Fruit fly (Drosophila melanogaster): ENCODE data around the gene Esp.
A peak's percentile ranks its signal among the peaks of the same experiment; 100 is the strongest.

The Esp gene

dm6 chr3R:24841635-24842034 is at the start of gene Esp:
Gene Esp, plus strand, starts transcription at chr3R:24841935.
- TF ChIP-seq CG10348 (GFP tag; IDR thresholded peaks at IDR 0.05) (no peak), Pif1B (GFP tag; optimal IDR thresholded peaks at IDR 0.05) (no peak), EcR (GFP tag; optimal IDR thresholded peaks at IDR 0.05) (no peak), CG4496 (GFP tag; IDR thresholded peaks at IDR 0.05) (no peak), CG34367 (tag; optimal IDR thresholded peaks at IDR 0.05) (no peak), CG12605 (GFP tag; IDR thresholded peaks at IDR 0.05) (no peak), CG15710 (tag; optimal IDR thresholded peaks at IDR 0.05) (no peak), CG17806 (tag; optimal IDR thresholded peaks at IDR 0.05) (no peak), CG9948 (tag; optimal IDR thresholded peaks at IDR 0.05) (no peak), Snoo (tag; optimal IDR thresholded peaks at IDR 0.05) (no peak), rn (GFP tag; IDR thresholded peaks at IDR 0.05) (no peak), D1 (tag; optimal IDR thresholded peaks at IDR 0.05) (no peak), CG13204 (GFP tag; optimal IDR thresholded peaks at IDR 0.05) (no peak), CG14655 (GFP tag; optimal IDR thresholded peaks at IDR 0.05) (no peak), CG8159 (tag; optimal IDR thresholded peaks at IDR 0.05) (no peak)

- TF ChIP-seq CG8159 (tag; optimal IDR thresholded peaks at IDR 0.05) (no peak), CG15710 (tag; optimal IDR thresholded peaks at IDR 0.05) (no peak), CG12605 (GFP tag; IDR thresholded peaks at IDR 0.05) (no peak), CG4496 (GFP tag; IDR thresholded peaks at IDR 0.05) (0 out of 3 replicates have a peak, but pooled peaks have one; percentile 24), Snoo (tag; optimal IDR thresholded peaks at IDR 0.05) (no peak), CG34367 (tag; optimal IDR thresholded peaks at IDR 0.05) (no peak)
These were observed 43.1 kb upstream of the Esp start for dm6 chr3R:24798595-24798994.

- TF ChIP-seq CG15710 (tag; optimal IDR thresholded peaks at IDR 0.05) (no peak), CG8301 (tag; optimal IDR thresholded peaks at IDR 0.05) (no peak), CG12605 (GFP tag; IDR thresholded peaks at IDR 0.05) (no peak), D1 (tag; optimal IDR thresholded peaks at IDR 0.05) (no peak), rn (GFP tag; IDR thresholded peaks at IDR 0.05) (no peak), Snoo (tag; optimal IDR thresholded peaks at IDR 0.05) (no peak), CG10348 (GFP tag; IDR thresholded peaks at IDR 0.05) (no peak), CG4496 (GFP tag; IDR thresholded peaks at IDR 0.05) (no peak), fd96Ca (GFP tag; IDR thresholded peaks at IDR 0.05) (no peak), EcR (GFP tag; optimal IDR thresholded peaks at IDR 0.05) (no peak), CG17806 (tag; optimal IDR thresholded peaks at IDR 0.05) (no peak), CG32121 (GFP tag; IDR thresholded peaks at IDR 0.05) (no peak), gl (tag; optimal IDR thresholded peaks at IDR 0.05) (no peak), CG14655 (GFP tag; optimal IDR thresholded peaks at IDR 0.05) (no peak)
These were observed 42.2 kb upstream of the Esp start, which contains the start of gene Ude for dm6 chr3R:24799503-24799902. Gene Ude, minus strand, starts transcription at chr3R:24799668.

dm6 chr3R:24805048-24805447 is 36.7 kb upstream of the Esp start, which contains the start of gene polybromo:
Gene polybromo, minus strand, starts transcription at chr3R:24805259.
- TF ChIP-seq CG8159 (tag; optimal IDR thresholded peaks at IDR 0.05) (no peak), Snoo (tag; optimal IDR thresholded peaks at IDR 0.05) (no peak)

dm6 chr3R:24807321-24807720 is 34.4 kb upstream of the Esp start, which contains the start of gene CG6980:
Gene CG6980, plus strand, starts transcription at chr3R:24807621.
- TF ChIP-seq CG17806 (tag; optimal IDR thresholded peaks at IDR 0.05) (no peak), CG32121 (GFP tag; IDR thresholded peaks at IDR 0.05) (no peak), CG9948 (tag; optimal IDR thresholded peaks at IDR 0.05) (no peak), fd96Ca (GFP tag; IDR thresholded peaks at IDR 0.05) (no peak), D1 (tag; optimal IDR thresholded peaks at IDR 0.05) (no peak), Ets98B (GFP tag; IDR thresholded peaks at IDR 0.05) (no peak), Snoo (tag; optimal IDR thresholded peaks at IDR 0.05) (no peak), CG10348 (GFP tag; IDR thresholded peaks at IDR 0.05) (no peak), CG4496 (GFP tag; IDR thresholded peaks at IDR 0.05) (no peak), Pif1A (GFP tag; optimal IDR thresholded peaks at IDR 0.05) (no peak)

dm6 chr3R:24809576-24810279 is 32.0 kb upstream of the Esp start:
- TF ChIP-seq D1 (tag; optimal IDR thresholded peaks at IDR 0.05) (no peak), Ets98B (GFP tag; IDR thresholded peaks at IDR 0.05) (no peak)

- peak; percentile 89 for TF ChIP-seq rn (GFP tag; IDR thresholded peaks at IDR 0.05)
- peak; percentile 95 for TF ChIP-seq EcR (GFP tag; optimal IDR thresholded peaks at IDR 0.05)
- peak; percentile 69 for TF ChIP-seq Snoo (tag; optimal IDR thresholded peaks at IDR 0.05)
- peak; percentile 92 for TF ChIP-seq CG17806 (tag; optimal IDR thresholded peaks at IDR 0.05)
- TF ChIP-seq Pif1B (GFP tag; optimal IDR thresholded peaks at IDR 0.05): peak; percentile 93
- TF ChIP-seq CG8301 (tag; optimal IDR thresholded peaks at IDR 0.05): peak; percentile 95
- peak; percentile 96 for TF ChIP-seq CG14655 (GFP tag; optimal IDR thresholded peaks at IDR 0.05)
- TF ChIP-seq Pif1A (GFP tag; optimal IDR thresholded peaks at IDR 0.05): peak; percentile 93
- TF ChIP-seq CG32121 (GFP tag; IDR thresholded peaks at IDR 0.05): peak; percentile 93
- peak; percentile 92 for TF ChIP-seq CG34367 (tag; optimal IDR thresholded peaks at IDR 0.05)
- peak; percentile 88 for TF ChIP-seq CG9948 (tag; optimal IDR thresholded peaks at IDR 0.05)
- peak; percentile 94 for TF ChIP-seq CG12605 (GFP tag; IDR thresholded peaks at IDR 0.05)
- TF ChIP-seq gl (tag; optimal IDR thresholded peaks at IDR 0.05): peak; percentile 85
- TF ChIP-seq D1 (tag; optimal IDR thresholded peaks at IDR 0.05): no peak
- TF ChIP-seq CG4496 (GFP tag; IDR thresholded peaks at IDR 0.05): peak; percentile 98
- no peak for TF ChIP-seq CG13204 (GFP tag; optimal IDR thresholded peaks at IDR 0.05)
- TF ChIP-seq CG15710 (tag; optimal IDR thresholded peaks at IDR 0.05): peak; percentile 90
- peak; percentile 97 for TF ChIP-seq Ets98B (GFP tag; IDR thresholded peaks at IDR 0.05)
- peak; percentile 98 for TF ChIP-seq fd96Ca (GFP tag; IDR thresholded peaks at IDR 0.05)
- TF ChIP-seq CG10348 (GFP tag; IDR thresholded peaks at IDR 0.05): peak; percentile 85
- TF ChIP-seq CG8159 (tag; optimal IDR thresholded peaks at IDR 0.05): peak; percentile 88
These were observed 30.7 kb upstream of the Esp start for dm6 chr3R:24810844-24811625.

Measured in whole organism, pupa.